Worm (Caenorhabditis elegans) whole organism, midembryonic: ENCODE data around the gene F19H8.2.

ENCODE experiments used
- T22C8.4 ChIP-seq: fragments of 200-800 bp; sonication (Bioruptor generic); IDR thresholded peaks from 2 replicates; pipeline ENCODE4 v1.3.6; 2022; ENCODE audit warnings: missing genetic modification characterization, missing compliant biosample characterization
- cog-1 ChIP-seq: sonication (generic microtip); optimal IDR thresholded peaks from 2 replicates; lab custom pipeline; 2016; ENCODE audit warnings: missing genetic modification characterization, missing compliant biosample characterization
- flt-1 ChIP-seq: fragments of 200-800 bp; sonication (Bioruptor generic); IDR thresholded peaks from 2 replicates; pipeline ENCODE4 v1.3.6; 2022; ENCODE audit warnings: missing genetic modification characterization, missing compliant biosample characterization
- klf-2 ChIP-seq: fragments of 200-800 bp; sonication (Bioruptor generic); conservative IDR thresholded peaks from 2 replicates; pipeline ENCODE4 v1.3.6; 2022; ENCODE audit warnings: missing genetic modification reagents, missing genetic modification characterization, missing compliant biosample characterization
- med-1 ChIP-seq: sonication (generic microtip); optimal IDR thresholded peaks from 2 replicates; lab custom pipeline; 2017; ENCODE audit warnings: missing genetic modification characterization, mild to moderate bottlenecking, missing compliant biosample characterization, antibody characterized with exemption, missing genetic modification reagents; ENCODE audit not compliant: insufficient read depth
- ref-1 ChIP-seq: fragments of 200-800 bp; sonication (Bioruptor generic); conservative IDR thresholded peaks from 2 replicates; pipeline ENCODE4 v1.3.6; 2022; ENCODE audit warnings: missing genetic modification reagents, missing genetic modification characterization, missing compliant biosample characterization
- tab-1 ChIP-seq: fragments of 200-800 bp; sonication (Bioruptor generic); IDR thresholded peaks from 2 replicates; pipeline ENCODE4 v1.3.6; 2022; ENCODE audit warnings: missing genetic modification characterization, missing compliant biosample characterization
- ztf-23 ChIP-seq: fragments of 200-800 bp; sonication (Bioruptor generic); IDR thresholded peaks from 2 replicates; pipeline ENCODE4 v1.3.6; 2022; ENCODE audit warnings: missing genetic modification reagents, missing genetic modification characterization, missing compliant biosample characterization
- ztf-29 ChIP-seq: fragments of 200-800 bp; sonication (Bioruptor generic); IDR thresholded peaks from 2 replicates; pipeline ENCODE4 v1.3.6; 2022; ENCODE audit warnings: missing genetic modification reagents, missing genetic modification characterization, missing compliant biosample characterization

The F19H8.2 gene

DNA sequence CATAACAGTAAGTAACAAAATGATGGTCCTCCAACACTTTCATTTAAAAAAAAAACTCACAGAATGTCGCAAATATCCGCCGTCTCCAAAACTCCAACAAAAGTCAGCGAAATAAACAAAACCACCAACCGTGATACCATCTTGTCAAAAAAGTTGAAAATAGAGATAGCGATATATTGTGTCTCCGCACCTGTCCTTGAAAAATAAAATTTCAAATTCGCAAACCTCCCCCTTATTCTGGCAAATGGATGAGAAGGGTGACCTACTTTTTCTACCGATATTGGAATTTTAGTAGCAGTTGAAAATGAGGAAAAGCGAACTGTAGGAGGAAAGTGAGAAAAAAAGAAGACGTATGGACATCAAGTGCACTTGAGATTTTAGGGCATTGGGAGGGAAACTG lies at the start of gene F19H8.2:
Gene F19H8.2, minus strand, starts transcription at position 391 of the 400 bp plus-strand sequence.
- TF ChIP-seq ztf-23 (GFP tag; lab: Robert Waterston, UW) (no peak), cog-1 (tag; lab: Kevin White, UChicago) (no peak), ztf-29 (GFP tag; lab: Robert Waterston, UW) (no peak), klf-2 (GFP tag; lab: Robert Waterston, UW) (no peak), med-1 (GFP tag; lab: Kevin White, UChicago) (no peak), flt-1 (no peak), tab-1 (GFP tag; lab: Robert Waterston, UW) (no peak), ref-1 (GFP tag; lab: Robert Waterston, UW) (no peak), T22C8.4 (GFP tag; lab: Robert Waterston, UW) (no peak)

DNA sequence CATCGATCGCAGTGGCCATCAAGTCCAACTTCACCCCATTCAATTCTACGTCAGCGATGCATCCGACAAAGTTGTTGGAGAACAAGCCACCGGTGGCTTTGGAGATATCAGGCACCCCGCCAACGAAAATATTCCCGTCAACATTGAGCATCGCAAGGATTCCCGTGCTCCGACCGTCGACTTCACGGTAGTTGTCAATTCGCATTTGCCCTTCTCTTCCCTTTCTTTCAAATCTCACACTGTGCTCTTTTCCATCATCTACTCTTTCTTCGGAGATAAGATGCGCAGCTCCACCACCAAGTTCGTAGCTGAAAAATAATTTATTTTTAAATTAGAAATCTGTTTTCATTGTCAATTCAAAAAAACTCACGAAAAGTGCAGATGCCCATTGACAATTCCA lies 41.9 kb upstream of the F19H8.2 start:
- TF ChIP-seq ztf-23 (GFP tag; lab: Robert Waterston, UW) = no peak
- no peak for TF ChIP-seq ztf-29 (GFP tag; lab: Robert Waterston, UW)
- no peak for TF ChIP-seq ref-1 (GFP tag; lab: Robert Waterston, UW)
- TF ChIP-seq tab-1 (GFP tag; lab: Robert Waterston, UW) = no peak
- no peak for TF ChIP-seq med-1 (GFP tag; lab: Kevin White, UChicago)
- no peak for TF ChIP-seq T22C8.4 (GFP tag; lab: Robert Waterston, UW)
- TF ChIP-seq klf-2 (GFP tag; lab: Robert Waterston, UW) = no peak
- no peak for TF ChIP-seq flt-1
- no peak for TF ChIP-seq cog-1 (tag; lab: Kevin White, UChicago)

DNA sequence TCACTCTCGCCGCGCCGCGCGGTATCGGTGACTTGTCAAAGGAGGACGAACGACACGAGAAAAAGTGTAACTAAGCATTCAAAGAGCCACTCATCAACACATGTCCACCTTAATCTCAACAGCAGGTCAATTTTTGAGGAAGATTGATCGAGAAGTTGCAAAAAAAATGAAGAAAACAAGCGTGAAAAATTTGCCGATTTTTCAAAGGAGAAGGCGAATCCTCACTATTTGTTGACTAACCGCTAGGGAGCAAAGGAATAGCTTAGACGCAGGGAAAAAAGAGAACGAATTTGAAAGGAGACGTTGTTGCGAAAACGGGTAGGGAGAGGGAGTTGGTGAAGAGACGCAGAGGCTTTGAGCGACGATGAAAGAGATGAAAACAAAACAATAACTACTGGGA lies 39.6 kb upstream of the F19H8.2 start:
- TF ChIP-seq flt-1 = no peak

DNA sequence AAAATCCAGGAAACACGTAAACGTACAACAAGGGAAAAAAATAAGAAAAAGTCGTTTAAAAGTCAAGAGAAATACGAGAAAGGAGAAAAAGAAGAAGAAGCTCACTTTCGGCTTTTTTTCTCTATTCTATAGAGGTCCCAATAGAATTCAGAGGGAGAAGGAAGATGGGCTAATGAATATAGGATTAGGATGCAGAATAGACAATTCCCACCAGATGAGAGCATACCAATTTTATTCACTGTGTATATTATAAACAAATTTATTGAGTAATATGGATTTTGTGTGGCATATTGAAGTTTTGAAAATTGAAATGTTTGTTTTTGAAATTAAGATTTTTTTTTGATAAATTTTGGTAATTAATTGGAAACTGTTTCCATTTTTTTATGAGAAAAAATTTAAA lies 38.8 kb upstream of the F19H8.2 start:
- TF ChIP-seq T22C8.4 (GFP tag; lab: Robert Waterston, UW) = no peak
- TF ChIP-seq ztf-29 (GFP tag; lab: Robert Waterston, UW) = no peak
- no peak for TF ChIP-seq tab-1 (GFP tag; lab: Robert Waterston, UW)
- TF ChIP-seq klf-2 (GFP tag; lab: Robert Waterston, UW) = no peak
- TF ChIP-seq ref-1 (GFP tag; lab: Robert Waterston, UW) = no peak
- no peak for TF ChIP-seq ztf-23 (GFP tag; lab: Robert Waterston, UW)
- no peak for TF ChIP-seq cog-1 (tag; lab: Kevin White, UChicago)
- no peak for TF ChIP-seq flt-1
- no peak for TF ChIP-seq med-1 (GFP tag; lab: Kevin White, UChicago)

DNA sequence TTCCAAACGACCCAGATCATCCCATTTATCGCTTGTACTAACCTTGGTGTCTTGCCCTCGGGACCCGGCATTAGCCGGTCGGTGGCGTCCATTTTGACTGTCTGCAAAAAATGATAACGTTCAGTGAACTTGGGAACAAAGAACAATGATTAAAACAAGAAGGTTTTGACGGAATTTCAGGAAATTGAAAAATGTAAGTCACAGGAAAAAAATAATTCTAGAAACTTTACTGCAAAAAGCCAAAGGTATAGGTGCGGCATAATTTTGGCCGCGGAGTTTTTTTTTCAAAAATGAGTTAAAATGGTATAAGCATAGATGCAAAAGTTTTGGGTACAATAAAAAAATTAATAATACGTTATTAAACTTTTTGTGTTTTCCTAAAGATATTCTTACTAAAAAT lies 38.3 kb upstream of the F19H8.2 start, which contains the start of gene atgp-2:
Gene atgp-2, minus strand, starts transcription at position 101 of the 400 bp plus-strand sequence.
- TF ChIP-seq ref-1 (GFP tag; lab: Robert Waterston, UW) = no peak
- TF ChIP-seq med-1 (GFP tag; lab: Kevin White, UChicago) = no peak
- TF ChIP-seq cog-1 (tag; lab: Kevin White, UChicago) = no peak
- TF ChIP-seq flt-1 = no peak
- TF ChIP-seq T22C8.4 (GFP tag; lab: Robert Waterston, UW) = no peak
- TF ChIP-seq tab-1 (GFP tag; lab: Robert Waterston, UW) = no peak
- TF ChIP-seq klf-2 (GFP tag; lab: Robert Waterston, UW) = no peak
- no peak for TF ChIP-seq ztf-29 (GFP tag; lab: Robert Waterston, UW)
- no peak for TF ChIP-seq ztf-23 (GFP tag; lab: Robert Waterston, UW)

DNA sequence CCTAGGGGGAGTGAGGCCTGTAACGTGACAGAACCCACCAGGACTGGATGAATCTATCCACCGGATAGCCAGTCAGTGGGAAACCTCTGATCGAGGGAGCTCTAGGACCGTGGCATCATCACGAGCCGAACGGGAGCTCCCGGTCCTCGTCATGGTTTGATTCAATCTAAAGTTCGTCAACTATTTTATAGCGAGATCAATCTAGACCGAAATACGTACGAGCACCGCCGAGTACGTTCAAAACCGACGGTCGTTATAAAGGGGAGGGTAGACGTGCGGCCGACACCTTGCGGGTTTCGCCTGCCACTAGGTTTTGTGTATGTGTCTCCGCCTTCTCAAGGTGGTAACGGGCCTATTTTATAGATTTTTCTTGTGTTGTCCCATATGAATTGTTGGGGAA lies 35.7 kb upstream of the F19H8.2 start:
- TF ChIP-seq tab-1 (GFP tag; lab: Robert Waterston, UW) (0 out of 2 replicates have a peak, but pooled peaks have one; percentile 52), flt-1 (peak; percentile 47; the same call in 1 of the 2 replicates)

DNA sequence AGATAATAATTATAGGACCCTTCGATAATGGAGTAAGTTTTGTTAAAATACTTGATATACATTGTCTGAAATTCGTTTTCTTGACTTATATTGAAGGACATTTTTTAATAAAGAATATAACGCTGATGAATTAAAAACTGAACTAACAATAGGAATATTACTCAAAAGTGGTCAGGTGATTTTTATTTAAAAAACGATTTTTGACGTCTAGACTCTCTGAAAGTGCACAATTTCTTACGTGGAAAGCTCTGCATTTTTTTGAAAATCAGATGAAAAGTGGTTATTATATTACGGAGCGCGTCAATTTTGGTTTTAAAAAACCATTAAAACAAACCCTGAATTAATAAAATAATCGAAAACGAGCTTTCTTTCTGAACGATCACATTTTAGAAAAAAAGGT lies 31.1 kb upstream of the F19H8.2 start, which contains the start of gene sre-13:
Gene sre-13, minus strand, starts transcription at position 101 of the 400 bp plus-strand sequence.
- TF ChIP-seq tab-1 (GFP tag; lab: Robert Waterston, UW) = no peak
- no peak for TF ChIP-seq ztf-29 (GFP tag; lab: Robert Waterston, UW)
- no peak for TF ChIP-seq ref-1 (GFP tag; lab: Robert Waterston, UW)
- TF ChIP-seq T22C8.4 (GFP tag; lab: Robert Waterston, UW) = no peak
- no peak for TF ChIP-seq klf-2 (GFP tag; lab: Robert Waterston, UW)
- TF ChIP-seq med-1 (GFP tag; lab: Kevin White, UChicago) = no peak
- no peak for TF ChIP-seq cog-1 (tag; lab: Kevin White, UChicago)

DNA sequence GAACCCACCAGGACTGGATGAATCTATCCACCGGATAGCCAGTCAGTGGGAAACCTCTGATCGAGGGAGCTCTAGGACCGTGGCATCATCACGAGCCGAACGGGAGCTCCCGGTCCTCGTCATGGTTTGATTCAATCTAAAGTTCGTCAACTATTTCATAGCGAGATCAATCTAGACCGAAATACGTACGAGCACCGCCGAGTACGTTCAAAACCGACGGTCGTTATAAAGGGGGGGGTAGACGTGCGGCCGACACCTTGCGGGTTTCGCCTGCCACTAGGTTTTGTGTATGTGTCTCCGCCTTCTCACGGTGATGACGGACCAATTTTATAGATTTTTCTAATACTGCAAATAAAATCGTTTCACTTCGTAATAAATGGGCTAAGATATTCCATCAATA lies 30.2 kb upstream of the F19H8.2 start:
- TF ChIP-seq flt-1 (peak; percentile 75), tab-1 (GFP tag; lab: Robert Waterston, UW) (peak; percentile 10; the same call in 1 of the 2 replicates), T22C8.4 (GFP tag; lab: Robert Waterston, UW) (0 out of 2 replicates have a peak, but pooled peaks have one; percentile 26)

DNA sequence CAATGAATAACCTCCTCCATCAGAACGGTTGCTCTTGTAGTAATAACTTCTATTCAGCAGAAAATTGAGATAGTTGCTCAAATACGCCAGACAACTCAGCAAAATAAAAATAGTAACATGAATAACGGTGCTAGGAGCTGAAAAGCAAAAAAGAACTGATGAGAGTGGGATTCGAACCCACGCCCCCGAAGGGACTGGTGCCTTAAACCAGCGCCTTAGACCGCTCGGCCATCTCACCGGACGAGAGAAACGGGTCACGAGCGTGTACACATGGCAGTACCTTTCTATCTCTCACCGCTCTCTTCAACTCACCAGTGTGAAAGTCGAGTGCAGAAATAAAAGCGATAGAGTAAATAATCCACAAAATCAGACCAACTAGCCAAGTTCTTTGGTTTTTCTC lies 29.5 kb upstream of the F19H8.2 start:
- peak; percentile 84 for TF ChIP-seq flt-1
- no peak for TF ChIP-seq cog-1 (tag; lab: Kevin White, UChicago)
- TF ChIP-seq ref-1 (GFP tag; lab: Robert Waterston, UW) = peak; percentile 66
- peak; percentile 82 for TF ChIP-seq ztf-23 (GFP tag; lab: Robert Waterston, UW)
- peak; percentile 89 for TF ChIP-seq tab-1 (GFP tag; lab: Robert Waterston, UW)
- TF ChIP-seq T22C8.4 (GFP tag; lab: Robert Waterston, UW) = peak; percentile 84
- peak; percentile 78; the same call in 1 of the 2 replicates for TF ChIP-seq klf-2 (GFP tag; lab: Robert Waterston, UW)
- peak; percentile 82 for TF ChIP-seq ztf-29 (GFP tag; lab: Robert Waterston, UW)
- TF ChIP-seq med-1 (GFP tag; lab: Kevin White, UChicago) = peak; percentile 3

DNA sequence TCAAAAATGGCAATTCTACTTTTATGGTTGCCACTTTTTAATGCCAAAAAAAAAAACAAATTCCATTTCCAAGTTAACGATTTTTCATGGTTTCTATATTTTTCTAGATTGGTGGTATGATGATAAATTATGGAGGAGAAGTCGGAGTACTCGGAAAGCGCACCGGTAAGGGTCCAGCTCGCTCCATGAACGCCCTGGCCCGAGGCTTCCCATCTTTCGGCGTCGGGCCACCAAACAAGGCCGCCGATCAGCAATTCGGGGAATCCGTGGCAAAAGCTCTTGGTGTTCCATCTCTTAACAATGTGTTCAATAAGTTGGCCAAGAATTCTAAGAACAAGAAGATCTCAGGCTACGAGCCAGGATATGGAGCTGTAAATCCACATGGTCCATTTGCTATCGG lies 28.4 kb upstream of the F19H8.2 start:
- no peak for TF ChIP-seq tab-1 (GFP tag; lab: Robert Waterston, UW)
- TF ChIP-seq ztf-23 (GFP tag; lab: Robert Waterston, UW) = no peak
- no peak for TF ChIP-seq ztf-29 (GFP tag; lab: Robert Waterston, UW)
- TF ChIP-seq cog-1 (tag; lab: Kevin White, UChicago) = no peak
- no peak for TF ChIP-seq med-1 (GFP tag; lab: Kevin White, UChicago)
- TF ChIP-seq ref-1 (GFP tag; lab: Robert Waterston, UW) = no peak
- TF ChIP-seq klf-2 (GFP tag; lab: Robert Waterston, UW) = no peak
- TF ChIP-seq flt-1 = no peak
- no peak for TF ChIP-seq T22C8.4 (GFP tag; lab: Robert Waterston, UW)
